Worm (Caenorhabditis elegans) whole organism, young adult: Measurements from ENCODE around the gene lido-7.

Experiments
- C17E4.6 ChIP-seq: fragments of 200-800 bp; sonication (Bioruptor generic); IDR thresholded peaks from 2 replicates; pipeline ENCODE4 v1.3.6; 2022; ENCODE audit warnings: missing genetic modification reagents, missing genetic modification characterization, missing compliant biosample characterization
- F23B12.7 ChIP-seq: sonication (generic microtip); optimal IDR thresholded peaks from 2 replicates; lab custom pipeline; 2017; ENCODE audit warnings: missing genetic modification characterization, mild to moderate bottlenecking, missing compliant biosample characterization, antibody characterized with exemption, moderate library complexity; ENCODE audit not compliant: insufficient read depth
- F55B11.4 ChIP-seq: sonication (generic microtip); optimal IDR thresholded peaks from 2 replicates; lab custom pipeline; 2016; ENCODE audit warnings: missing compliant biosample characterization, missing genetic modification characterization, borderline replicate concordance; ENCODE audit not compliant: insufficient read depth
- ama-1 ChIP-seq, 3 experiments: fragments of 150-350 bp in 1 of 3; sonication (generic microtip) in 2 of 3; optimal IDR thresholded peaks; 2 replicates each; lab custom pipeline; 2014 to 2018; ENCODE audit warnings: missing biosample characterization in 2 of 3, missing genetic modification characterization in 2 of 3, missing genetic modification reagents in 2 of 3
- aptf-3 ChIP-seq: fragments of 200-800 bp; sonication (Bioruptor generic); IDR thresholded peaks from 2 replicates; pipeline ENCODE4 v1.3.6; 2022; ENCODE audit warnings: missing genetic modification characterization, missing compliant biosample characterization
- ccch-3 ChIP-seq: fragments of 200-800 bp; sonication (Bioruptor generic); optimal IDR thresholded peaks from 2 replicates; lab custom pipeline; 2018; ENCODE audit warnings: mild to moderate bottlenecking, missing genetic modification characterization, missing compliant biosample characterization
- lin-40 ChIP-seq: sonication (generic microtip); optimal IDR thresholded peaks from 2 replicates; lab custom pipeline; 2016; ENCODE audit warnings: missing genetic modification characterization, mild to moderate bottlenecking, missing compliant biosample characterization, missing genotype, missing genetic modification reagents
- nhr-27 ChIP-seq: fragments of 200-800 bp; sonication (Bioruptor generic); optimal IDR thresholded peaks from 2 replicates; lab custom pipeline; 2018; ENCODE audit warnings: mild to moderate bottlenecking, missing genetic modification characterization, moderate library complexity, missing compliant biosample characterization
- snpc-1.3 ChIP-seq: sonication (generic microtip); optimal IDR thresholded peaks from 2 replicates; lab custom pipeline; 2017; ENCODE audit warnings: missing genetic modification characterization, mild to moderate bottlenecking, missing compliant biosample characterization, antibody characterized with exemption, moderate library complexity, missing genotype, missing genetic modification reagents; ENCODE audit not compliant: insufficient read depth
- ztf-26 ChIP-seq: sonication (generic microtip); optimal IDR thresholded peaks from 2 replicates; lab custom pipeline; 2017; ENCODE audit warnings: missing genetic modification characterization, missing compliant biosample characterization

- TF ChIP-seq F55B11.4 (tag; lab: Kevin White, UChicago), result no peak
- TF ChIP-seq lin-40 (tag; lab: Kevin White, UChicago), result no peak
- TF ChIP-seq snpc-1.3 (tag; lab: Kevin White, UChicago), result no peak
- no peak for TF ChIP-seq ccch-3 (GFP tag; lab: Kevin White, UChicago)
- no peak for TF ChIP-seq ztf-26 (tag; lab: Kevin White, UChicago)
- no peak for TF ChIP-seq ama-1 (optimal IDR thresholded peaks at IDR 0.05; lab: Kevin White, UChicago)
- no peak for TF ChIP-seq ama-1 (GFP tag; optimal IDR thresholded peaks at IDR 0.05; lab: Kevin White, UChicago)
- TF ChIP-seq nhr-27, result no peak
- TF ChIP-seq F23B12.7, result no peak
- TF ChIP-seq C17E4.6 (GFP tag; lab: Robert Waterston, UW), result no peak
- no peak for TF ChIP-seq aptf-3
Observed at ce11 chrII:2992300-2992699, 4.2 kb downstream of the lido-7 start.
